Worm (Caenorhabditis elegans) whole organism, L4 larva: ENCODE measurements around the gene C08E3.14.
"Not testable (repeated sequence)": the region's sequence is repeated elsewhere in the genome, so short reads cannot be mapped to it uniquely, and the experiment has no call there.

ENCODE experiments used
- Y105C5A.15 ChIP-seq: fragments of 200-800 bp; sonication (Bioruptor generic); IDR thresholded peaks from 2 replicates; pipeline ENCODE4 v1.3.6; 2022; ENCODE audit warnings: missing genetic modification characterization, missing compliant biosample characterization
- Y5F2A.4 ChIP-seq: fragments of 200-800 bp; sonication (Bioruptor generic); optimal IDR thresholded peaks from 2 replicates; lab custom pipeline; 2018; ENCODE audit warnings: mild to moderate bottlenecking, missing genetic modification characterization, missing compliant biosample characterization
- ZK337.2 ChIP-seq: fragments of 200-800 bp; sonication (Bioruptor generic); IDR thresholded peaks from 2 replicates; pipeline ENCODE4 v1.3.6; 2022; ENCODE audit warnings: missing genetic modification reagents, missing genetic modification characterization, missing compliant biosample characterization
- ZK546.5 ChIP-seq, 2 experiments: sonication (generic microtip); optimal IDR thresholded peaks; 2 replicates each; lab custom pipeline; 2017; ENCODE audit warnings: missing biosample characterization in 2 of 2, missing genetic modification characterization in 2 of 2
- aha-1 ChIP-seq: fragments of 150-350 bp; peaks from one replicate; lab custom pipeline; 2014; ENCODE audit warnings: missing biosample characterization, missing genetic modification characterization
- attf-4 ChIP-seq: sonication (generic microtip); optimal IDR thresholded peaks from 3 replicates; lab custom pipeline; 2017; ENCODE audit warnings: missing biosample characterization, missing genetic modification characterization
- ceh-28 ChIP-seq: fragments of 150-350 bp; optimal IDR thresholded peaks from 2 replicates; lab custom pipeline; 2014; ENCODE audit warnings: missing biosample characterization, missing genetic modification reagents, missing genetic modification characterization
- ceh-62 ChIP-seq: sonication (generic microtip); optimal IDR thresholded peaks from 2 replicates; lab custom pipeline; 2017; ENCODE audit warnings: missing biosample characterization, missing genetic modification characterization
- ceh-82 ChIP-seq: sonication (generic microtip); optimal IDR thresholded peaks from 2 replicates; lab custom pipeline; 2017; ENCODE audit warnings: missing biosample characterization, missing genetic modification characterization
- ctbp-1 ChIP-seq: fragments of 200-800 bp; sonication (Bioruptor generic); IDR thresholded peaks from 2 replicates; pipeline ENCODE4 v1.3.6; 2022; ENCODE audit warnings: missing genetic modification reagents, missing genetic modification characterization, missing compliant biosample characterization
- dmd-6 ChIP-seq: fragments of 200-800 bp; sonication (Bioruptor generic); IDR thresholded peaks from 2 replicates; pipeline ENCODE4 v1.3.6; 2022; ENCODE audit warnings: missing genetic modification reagents, missing genetic modification characterization, missing compliant biosample characterization
- dmd-9 ChIP-seq: fragments of 200-800 bp; sonication (Bioruptor generic); IDR thresholded peaks from 2 replicates; pipeline ENCODE4 v1.3.6; 2022; ENCODE audit warnings: missing genetic modification reagents, missing genetic modification characterization, missing compliant biosample characterization
- egl-43 ChIP-seq: fragments of 200-800 bp; sonication (Bioruptor generic); IDR thresholded peaks from 2 replicates; pipeline ENCODE4 v1.3.6; 2022; ENCODE audit warnings: missing genetic modification reagents, missing genetic modification characterization, missing compliant biosample characterization
- hif-1 ChIP-seq, 2 experiments: sonication (generic microtip); optimal IDR thresholded peaks; 2 replicates each; lab custom pipeline; 2016 to 2017; ENCODE audit warnings: missing compliant biosample characterization in 2 of 2, missing genetic modification characterization in 2 of 2, missing genetic modification reagents in 2 of 2, missing genotype in 2 of 2, mild to moderate bottlenecking in 1 of 2
- lin-15B ChIP-seq: fragments of 150-350 bp; sonication (generic microtip); optimal IDR thresholded peaks from 3 replicates; lab custom pipeline; 2014; ENCODE audit warnings: missing biosample characterization, missing genetic modification characterization
- mdt-29 ChIP-seq: fragments of 200-800 bp; sonication (Bioruptor generic); IDR thresholded peaks from 2 replicates; pipeline ENCODE4 v1.3.6; 2022; ENCODE audit warnings: missing genetic modification reagents, missing genetic modification characterization, missing compliant biosample characterization
- nhr-10 ChIP-seq: fragments of 150-350 bp; optimal IDR thresholded peaks from 2 replicates; lab custom pipeline; 2014; ENCODE audit warnings: missing biosample characterization, missing genetic modification characterization
- nhr-102 ChIP-seq: sonication (generic microtip); optimal IDR thresholded peaks from 2 replicates; lab custom pipeline; 2016; ENCODE audit warnings: mild to moderate bottlenecking, missing genetic modification characterization, moderate library complexity, missing compliant biosample characterization
- nhr-11 ChIP-seq: fragments of 150-350 bp; optimal IDR thresholded peaks from 2 replicates; lab custom pipeline; 2014; ENCODE audit warnings: missing biosample characterization, missing genetic modification characterization
- nhr-28 ChIP-seq: fragments of 150-350 bp; optimal IDR thresholded peaks from 2 replicates; lab custom pipeline; 2014; ENCODE audit warnings: missing biosample characterization, missing genetic modification characterization
- nhr-42 ChIP-seq: fragments of 200-800 bp; sonication (Bioruptor generic); IDR thresholded peaks from 2 replicates; pipeline ENCODE4 v1.3.6; 2022; ENCODE audit warnings: missing genetic modification characterization, missing compliant biosample characterization
- nhr-77 ChIP-seq: fragments of 150-350 bp; optimal IDR thresholded peaks from 2 replicates; lab custom pipeline; 2014; ENCODE audit warnings: missing biosample characterization, missing genetic modification characterization
- set-16 ChIP-seq: fragments of 200-800 bp; sonication (Bioruptor generic); IDR thresholded peaks from 2 replicates; pipeline ENCODE4 v1.3.6; 2022; ENCODE audit warnings: missing genetic modification reagents, missing genetic modification characterization, missing compliant biosample characterization
- spr-1 ChIP-seq: sonication (generic microtip); optimal IDR thresholded peaks from 2 replicates; lab custom pipeline; 2016; ENCODE audit warnings: mild to moderate bottlenecking, missing genetic modification characterization, missing compliant biosample characterization
- unc-62 ChIP-seq, 3 experiments: fragments of 150-350 bp in 1 of 3; sonication (generic microtip); optimal IDR thresholded peaks in 2 of 3; peaks in 1 of 3; 1 replicate in 1 of 3; 2 replicates in 2 of 3; lab custom pipeline; 2014 to 2017; ENCODE audit warnings: missing biosample characterization in 3 of 3, missing genetic modification characterization in 3 of 3, missing genetic modification reagents in 3 of 3, missing genotype in 1 of 3
- zag-1 ChIP-seq: fragments of 150-350 bp; optimal IDR thresholded peaks from 2 replicates; lab custom pipeline; 2014; ENCODE audit warnings: missing biosample characterization, missing genetic modification characterization
- zip-11 ChIP-seq: fragments of 200-800 bp; sonication (Bioruptor generic); IDR thresholded peaks from 2 replicates; pipeline ENCODE4 v1.3.6; 2022; ENCODE audit warnings: missing genetic modification characterization, missing compliant biosample characterization
- ztf-7 ChIP-seq: fragments of 150-350 bp; optimal IDR thresholded peaks from 2 replicates; lab custom pipeline; 2014; ENCODE audit warnings: missing biosample characterization, missing genetic modification characterization

The C08E3.14 gene

DNA sequence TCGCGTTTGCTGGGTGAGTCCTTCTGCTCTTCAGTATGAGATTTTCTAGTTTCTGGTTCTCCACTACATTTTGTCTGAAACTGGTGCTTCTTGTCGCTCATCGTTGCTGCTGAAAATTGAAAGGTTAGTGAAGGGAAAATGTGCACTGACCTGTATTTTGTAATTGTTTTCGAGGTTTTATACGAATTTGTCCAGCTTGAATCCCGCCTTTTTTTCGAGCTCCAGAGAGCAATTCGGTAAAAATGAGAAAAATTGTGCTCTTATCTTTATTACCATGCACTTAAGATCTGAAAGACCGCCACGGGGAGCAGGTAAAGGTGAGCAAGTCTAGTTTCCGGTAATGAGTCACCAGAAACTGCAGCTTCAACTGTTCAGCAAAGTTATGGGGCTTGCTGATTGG, 2.0 kb downstream of the C08E3.14 start, which contains the start of gene C08E3.15:
TSS of gene C08E3.15 (minus strand) at position 101 of the 400 bp plus-strand sequence.
- not testable (repeated sequence) for TF ChIP-seq ceh-82 (tag; lab: Kevin White, UChicago); ceh-28; hif-1 (tag; optimal IDR thresholded peaks at IDR 0.05; lab: Kevin White, UChicago)
- TF ChIP-seq, all 104 proteins: peak for 0; not testable (repeated sequence) for 104

- TF ChIP-seq ZK337.2 (GFP tag; lab: Robert Waterston, UW); nhr-102 (tag; lab: Kevin White, UChicago); hif-1 (tag; optimal IDR thresholded peaks at IDR 0.05; lab: Kevin White, UChicago): not testable (repeated sequence)
Measured at ce11 chrII:1632216-1632615, 6.5 kb downstream of the C08E3.14 start, which contains the start of gene C08E3.13. TSS of gene C08E3.13 (minus strand) at chrII:1632316.

DNA sequence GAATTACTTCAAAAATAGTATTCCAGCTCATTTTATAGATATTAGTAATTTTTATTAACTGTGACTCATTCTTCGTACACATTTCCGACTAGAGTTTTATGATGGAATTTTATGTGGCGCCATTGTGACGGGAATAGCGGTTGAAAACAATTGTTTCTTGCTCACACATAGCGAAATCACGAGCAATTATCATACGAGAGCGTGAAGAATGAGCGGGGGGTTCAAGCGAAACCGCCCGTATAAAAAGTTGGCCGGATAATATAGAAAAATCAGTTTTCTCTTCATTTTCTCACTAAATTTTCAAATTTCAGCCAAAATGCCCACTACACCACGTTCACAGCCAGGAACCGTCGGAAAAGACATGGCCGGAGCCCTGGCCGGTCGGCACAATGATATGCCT, 7.7 kb downstream of the C08E3.14 start, which contains the start of gene C08E3.1:
TSS of gene C08E3.1 (plus strand) at position 301 of the 400 bp plus-strand sequence.
- not testable (repeated sequence) for TF ChIP-seq unc-62 (GFP tag; optimal IDR thresholded peaks at IDR 0.05 in 1 of 2; lab: Kevin White, UChicago); unc-62 (tag; optimal IDR thresholded peaks at IDR 0.05; lab: Kevin White, UChicago); mdt-29 (GFP tag; lab: Robert Waterston, UW); Y105C5A.15 (GFP tag; lab: Robert Waterston, UW)

- TF ChIP-seq lin-15B (tag; lab: Kevin White, UChicago) (no peak), aha-1 (tag; lab: Kevin White, UChicago) (peak; percentile 46), ZK546.5 (tag; optimal IDR thresholded peaks at IDR 0.05; lab: Kevin White, UChicago) (no peak), dmd-6 (GFP tag; lab: Robert Waterston, UW) (peak; percentile 52; the same call in 1 of the 2 replicates), nhr-28 (tag; lab: Kevin White, UChicago) (peak; percentile 4)
- TF ChIP-seq, all 104 proteins: peak for 3
Measured at ce11 chrII:1635969-1636368, 10.2 kb downstream of the C08E3.14 start.

- not testable (repeated sequence) for TF ChIP-seq dmd-9 (GFP tag; lab: Robert Waterston, UW); spr-1; ceh-28
Measured at ce11 chrII:1636392-1636791, 10.6 kb downstream of the C08E3.14 start, which contains the start of gene srg-20. TSS of gene srg-20 (plus strand) at chrII:1636692.

DNA sequence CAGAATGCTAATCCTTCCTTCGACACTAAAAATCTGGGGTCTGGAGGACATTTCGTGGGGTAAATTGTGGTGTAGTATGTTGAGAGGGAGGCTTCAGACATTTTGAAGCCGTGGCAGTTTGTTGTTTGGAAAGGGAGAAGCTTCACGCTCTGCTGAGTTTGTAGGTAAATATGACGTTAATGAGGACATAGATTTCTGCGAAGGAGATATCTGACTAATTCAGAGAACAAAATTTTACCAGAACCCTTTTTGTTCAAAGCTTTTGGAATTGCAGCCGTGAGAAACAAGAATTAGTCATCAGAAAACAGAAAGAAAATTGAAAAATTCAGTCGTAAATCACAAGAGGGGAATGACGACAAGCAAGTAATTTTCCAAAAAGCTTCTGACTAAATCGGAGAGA, 14.7 kb downstream of the C08E3.14 start, which contains the start of gene srh-72:
TSS of gene srh-72 (minus strand) at position 101 of the 400 bp plus-strand sequence.
- TF ChIP-seq hif-1 (tag; optimal IDR thresholded peaks at IDR 0.05; lab: Kevin White, UChicago) (no peak), ctbp-1 (no peak), nhr-10 (tag; lab: Kevin White, UChicago) (no peak), ztf-7 (no peak), attf-4 (tag; lab: Kevin White, UChicago) (no peak), Y5F2A.4 (GFP tag; lab: Kevin White, UChicago) (no peak), zip-11 (GFP tag; lab: Robert Waterston, UW) (no peak), zag-1 (tag; lab: Kevin White, UChicago) (no peak), nhr-77 (no peak), nhr-11 (tag; lab: Kevin White, UChicago) (no peak), ceh-62 (tag; lab: Kevin White, UChicago) (no peak), nhr-28 (tag; lab: Kevin White, UChicago) (no peak), mdt-29 (GFP tag; lab: Robert Waterston, UW) (no peak)

DNA sequence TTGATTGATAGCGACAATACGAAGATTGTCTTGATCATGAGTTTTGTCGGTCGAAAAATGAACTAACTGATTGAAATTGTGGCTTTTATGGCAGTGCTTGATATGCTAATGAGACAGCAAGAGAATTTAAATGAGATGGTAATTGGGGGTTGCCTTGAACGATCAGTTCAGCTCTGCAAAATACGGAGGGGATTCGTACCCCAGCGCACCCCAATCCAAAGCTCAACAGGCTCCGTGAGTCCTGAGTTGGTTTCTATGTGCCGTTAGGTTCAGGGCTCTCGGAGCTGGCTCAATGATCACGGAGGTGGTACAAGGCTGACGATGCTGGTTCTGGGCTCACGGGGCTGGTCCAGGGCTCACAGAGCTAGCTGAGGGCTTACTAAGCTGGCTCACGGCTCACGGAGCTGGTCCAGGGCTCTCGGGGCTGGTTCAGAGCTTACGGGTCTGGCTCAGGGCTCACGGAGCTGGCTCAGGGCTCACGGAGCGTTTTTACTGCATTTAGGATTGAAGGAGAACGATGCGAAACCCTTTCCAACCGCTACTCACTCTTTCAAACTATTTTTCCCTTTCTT, 19.1 kb downstream of the C08E3.14 start, which contains the start of gene ZC204.6:
TSS of gene ZC204.6 (minus strand) at position 51 of the 572 bp plus-strand sequence.
- TF ChIP-seq ceh-62 (tag; lab: Kevin White, UChicago) (no peak), egl-43 (GFP tag; lab: Robert Waterston, UW) (0 out of 2 replicates have a peak, but pooled peaks have one; percentile 27), set-16 (peak; percentile 93), nhr-42 (GFP tag; lab: Robert Waterston, UW) (no peak), aha-1 (tag; lab: Kevin White, UChicago) (peak; percentile 42)
- TF ChIP-seq, all 104 proteins: peak for 3
